Fruit fly (Drosophila melanogaster) whole organism, pupa: ENCODE results near the gene CG4592.

Experiments used
- CG10348 ChIP-seq: fragments of 200-800 bp; sonication (Bioruptor generic); IDR thresholded peaks from 2 replicates; pipeline ENCODE4 v1.3.6; 2022; ENCODE audit warnings: missing biosample characterization, missing genetic modification characterization
- CG12605 ChIP-seq: fragments of 200-800 bp; sonication (Bioruptor generic); IDR thresholded peaks from 2 replicates; pipeline ENCODE4 v1.3.6; 2022; ENCODE audit warnings: missing biosample characterization, missing genetic modification characterization
- CG13204 ChIP-seq: fragments of 200-800 bp; sonication (Bioruptor generic); optimal IDR thresholded peaks from 2 replicates; lab custom pipeline; 2018; ENCODE audit warnings: missing biosample characterization, mild to moderate bottlenecking, missing genetic modification characterization, moderate library complexity
- CG14655 ChIP-seq: fragments of 200-800 bp; sonication (Bioruptor generic); optimal IDR thresholded peaks from 3 replicates; lab custom pipeline; 2017; ENCODE audit warnings: mild to moderate bottlenecking, missing biosample characterization, missing genetic modification reagents, missing genetic modification characterization
- CG15710 ChIP-seq: fragments of 200-800 bp; sonication (Bioruptor generic); optimal IDR thresholded peaks from 2 replicates; lab custom pipeline; 2018; ENCODE audit warnings: missing biosample characterization, mild to moderate bottlenecking, missing genetic modification characterization, moderate library complexity
- CG17806 ChIP-seq: fragments of 200-800 bp; sonication (Bioruptor generic); optimal IDR thresholded peaks from 2 replicates; lab custom pipeline; 2018; ENCODE audit warnings: missing biosample characterization, mild to moderate bottlenecking, missing genetic modification characterization, moderate library complexity
- CG32121 ChIP-seq: fragments of 200-800 bp; sonication (Bioruptor generic); IDR thresholded peaks from 2 replicates; pipeline ENCODE4 v1.3.6; 2022; ENCODE audit warnings: missing biosample characterization, missing genetic modification characterization
- CG34367 ChIP-seq: fragments of 200-800 bp; sonication (Bioruptor generic); optimal IDR thresholded peaks from 2 replicates; lab custom pipeline; 2018; ENCODE audit warnings: missing biosample characterization, mild to moderate bottlenecking, missing genetic modification characterization
- CG4496 ChIP-seq: fragments of 200-800 bp; sonication (Bioruptor generic); IDR thresholded peaks from 3 replicates; pipeline ENCODE4 v1.3.6; 2022; ENCODE audit warnings: missing biosample characterization, missing genetic modification characterization
- CG8159 ChIP-seq: fragments of 200-800 bp; sonication (Bioruptor generic); optimal IDR thresholded peaks from 3 replicates; lab custom pipeline; 2018; ENCODE audit warnings: missing biosample characterization, mild to moderate bottlenecking, missing genetic modification characterization, moderate library complexity
- CG8301 ChIP-seq: fragments of 200-800 bp; sonication (Bioruptor generic); optimal IDR thresholded peaks from 2 replicates; lab custom pipeline; 2018; ENCODE audit warnings: missing biosample characterization, mild to moderate bottlenecking, missing genetic modification characterization
- CG9948 ChIP-seq: fragments of 200-800 bp; sonication (Bioruptor generic); optimal IDR thresholded peaks from 2 replicates; lab custom pipeline; 2018; ENCODE audit warnings: missing biosample characterization, mild to moderate bottlenecking, missing genetic modification characterization, moderate library complexity
- D1 ChIP-seq: fragments of 200-800 bp; sonication (Bioruptor generic); optimal IDR thresholded peaks from 2 replicates; lab custom pipeline; 2018; ENCODE audit warnings: missing biosample characterization, mild to moderate bottlenecking, missing genetic modification characterization, moderate library complexity
- EcR ChIP-seq: fragments of 200-800 bp; sonication (Bioruptor generic); optimal IDR thresholded peaks from 3 replicates; lab custom pipeline; 2019; ENCODE audit warnings: missing biosample characterization, missing genetic modification characterization, mild to moderate bottlenecking, moderate library complexity, missing genetic modification reagents
- Ets98B ChIP-seq: fragments of 200-800 bp; sonication (Bioruptor generic); IDR thresholded peaks from 2 replicates; pipeline ENCODE4 v1.3.6; 2022; ENCODE audit warnings: missing biosample characterization, missing genetic modification characterization
- Pif1A ChIP-seq: fragments of 200-800 bp; sonication (Bioruptor generic); optimal IDR thresholded peaks from 3 replicates; lab custom pipeline; 2016; ENCODE audit warnings: missing biosample characterization, missing genetic modification characterization
- Pif1B ChIP-seq: fragments of 200-800 bp; sonication (Bioruptor generic); optimal IDR thresholded peaks from 3 replicates; lab custom pipeline; 2016; ENCODE audit warnings: missing biosample characterization, missing genetic modification characterization
- Snoo ChIP-seq: fragments of 200-800 bp; sonication (Bioruptor generic); optimal IDR thresholded peaks from 3 replicates; lab custom pipeline; 2017; ENCODE audit warnings: missing biosample characterization, mild to moderate bottlenecking, missing genetic modification characterization, inconsistent platforms
- fd96Ca ChIP-seq: fragments of 200-800 bp; sonication (Bioruptor generic); IDR thresholded peaks from 3 replicates; pipeline ENCODE4 v1.3.6; 2022; ENCODE audit warnings: missing biosample characterization, missing genetic modification characterization
- gl ChIP-seq: fragments of 200-800 bp; sonication (Bioruptor generic); optimal IDR thresholded peaks from 2 replicates; lab custom pipeline; 2018; ENCODE audit warnings: missing biosample characterization, mild to moderate bottlenecking, missing genetic modification characterization
- rn ChIP-seq: fragments of 200-800 bp; sonication (Bioruptor generic); IDR thresholded peaks from 2 replicates; pipeline ENCODE4 v1.3.6; 2022; ENCODE audit warnings: missing biosample characterization, missing genetic modification characterization

CG4592 gene

dm6 chr2L:9924765-9925164 lies 3.3 kb downstream of the CG4592 start, which contains the start of the genes TbCMF46 and CG42366:
TSS of gene TbCMF46 (minus strand) at chr2L:9924865.
TSS of gene CG42366 (plus strand) at chr2L:9925161.
- TF ChIP-seq CG8159, result no peak
- no peak for TF ChIP-seq CG32121 (GFP tag; lab: Robert Waterston, UW)
- TF ChIP-seq Pif1B (GFP tag; lab: Kevin White, UChicago), result no peak
- TF ChIP-seq CG15710 (tag; lab: Kevin White, UChicago), result no peak
- no peak for TF ChIP-seq fd96Ca

- TF ChIP-seq CG32121 (GFP tag; lab: Robert Waterston, UW) (no peak), Snoo (tag; lab: Kevin White, UChicago) (no peak)
Measured at dm6 chr2L:9930280-9930679, 8.8 kb downstream of the CG4592 start, which contains the start of gene CG42367. TSS of gene CG42367 (plus strand) at chr2L:9930580.

dm6 chr2L:9933063-9933462 lies 11.6 kb downstream of the CG4592 start, which contains the start of gene Cpr30F:
TSS of gene Cpr30F (minus strand) at chr2L:9933163.
- TF ChIP-seq CG10348 (GFP tag; lab: Robert Waterston, UW) (no peak), CG17806 (no peak), CG34367 (tag; lab: Kevin White, UChicago) (no peak), D1 (tag; lab: Kevin White, UChicago) (no peak), CG15710 (tag; lab: Kevin White, UChicago) (no peak), CG9948 (no peak), Pif1B (GFP tag; lab: Kevin White, UChicago) (no peak), Ets98B (GFP tag; lab: Robert Waterston, UW) (no peak), CG13204 (GFP tag; lab: Kevin White, UChicago) (no peak), Pif1A (no peak)

dm6 chr2L:9937908-9938307 lies 16.5 kb downstream of the CG4592 start, which contains the start of gene Arglu1:
TSS of gene Arglu1 (minus strand) at chr2L:9938134.
- TF ChIP-seq CG34367 (tag; lab: Kevin White, UChicago), result no peak
- TF ChIP-seq CG4496, result peak; percentile 77
- no peak for TF ChIP-seq CG15710 (tag; lab: Kevin White, UChicago)
- peak; percentile 35; the same call in 1 of the 2 replicates for TF ChIP-seq CG12605 (GFP tag; lab: Robert Waterston, UW)
- no peak for TF ChIP-seq CG8301
- no peak for TF ChIP-seq Pif1A
- peak; percentile 46; the same call in 1 of the 3 replicates for TF ChIP-seq fd96Ca
- TF ChIP-seq CG32121 (GFP tag; lab: Robert Waterston, UW), result 0 out of 2 replicates have a peak, but pooled peaks have one; percentile 26
- TF ChIP-seq CG9948, result no peak
- TF ChIP-seq EcR, result no peak
- peak; percentile 20; the same call in 1 of the 2 replicates for TF ChIP-seq Ets98B (GFP tag; lab: Robert Waterston, UW)

dm6 chr2L:9938631-9939256 lies 17.3 kb downstream of the CG4592 start, which contains the start of the genes Datp and CG4619:
TSS of gene Datp (minus strand) at chr2L:9938790.
TSS of gene CG4619 (plus strand) at chr2L:9938863.
- TF ChIP-seq CG34367 (tag; lab: Kevin White, UChicago) (peak; percentile 5), CG8301 (no peak), gl (tag; lab: Kevin White, UChicago) (no peak), CG17806 (no peak), rn (GFP tag; lab: Robert Waterston, UW) (no peak), CG10348 (GFP tag; lab: Robert Waterston, UW) (no peak), CG8159 (no peak), D1 (tag; lab: Kevin White, UChicago) (no peak), Snoo (tag; lab: Kevin White, UChicago) (peak; percentile 16), CG14655 (GFP tag; lab: Kevin White, UChicago) (no peak), CG12605 (GFP tag; lab: Robert Waterston, UW) (no peak), CG4496 (0 out of 3 replicates have a peak, but pooled peaks have one; percentile 39), Pif1A (no peak), CG13204 (GFP tag; lab: Kevin White, UChicago) (no peak), CG9948 (no peak), EcR (no peak), fd96Ca (peak; percentile 44; the same call in 1 of the 3 replicates), Pif1B (GFP tag; lab: Kevin White, UChicago) (no peak), Ets98B (GFP tag; lab: Robert Waterston, UW) (peak; percentile 39; the same call in 1 of the 2 replicates), CG15710 (tag; lab: Kevin White, UChicago) (peak; percentile 4), CG32121 (GFP tag; lab: Robert Waterston, UW) (no peak)

dm6 chr2L:9943521-9943920 lies 22.1 kb downstream of the CG4592 start:
- TF ChIP-seq CG17806 (no peak), CG14655 (GFP tag; lab: Kevin White, UChicago) (no peak), Snoo (tag; lab: Kevin White, UChicago) (no peak), EcR (no peak), Pif1A (no peak), gl (tag; lab: Kevin White, UChicago) (no peak), CG32121 (GFP tag; lab: Robert Waterston, UW) (no peak), Pif1B (GFP tag; lab: Kevin White, UChicago) (no peak), D1 (tag; lab: Kevin White, UChicago) (no peak), CG4496 (no peak), CG10348 (GFP tag; lab: Robert Waterston, UW) (no peak), CG8159 (no peak), Ets98B (GFP tag; lab: Robert Waterston, UW) (no peak), CG34367 (tag; lab: Kevin White, UChicago) (no peak)
